Worm (Caenorhabditis elegans) whole organism, L4 larva: Measurements from ENCODE around the gene F57C2.5.

Experiments used
- fkh-10 ChIP-seq: fragments of 150-350 bp; optimal IDR thresholded peaks from 2 replicates; lab custom pipeline; 2014; ENCODE audit warnings: missing biosample characterization, missing genetic modification reagents, missing genetic modification characterization
- zag-1 ChIP-seq: fragments of 150-350 bp; optimal IDR thresholded peaks from 2 replicates; lab custom pipeline; 2014; ENCODE audit warnings: missing biosample characterization, missing genetic modification characterization

- TF ChIP-seq fkh-10 (GFP tag; lab: Kevin White, UChicago), result no peak
- no peak for TF ChIP-seq zag-1 (tag; lab: Kevin White, UChicago)
Measured at ce11 chrII:14528233-14528802, at the start of gene F57C2.5, which contains the start of gene spat-1.
